Fruit fly (Drosophila melanogaster) whole organism: ENCODE data around the gene Fmr1.

Experiments
- CG8478 ChIP-seq: fragments of >200 bp; optimal IDR thresholded peaks from 2 replicates; lab custom pipeline; 2018; ENCODE audit warnings: inconsistent platforms
- Dll ChIP-seq: fragments of >200 bp; optimal IDR thresholded peaks from 2 replicates; lab custom pipeline; 2017
- EcR ChIP-seq, 2 experiments: fragments of >200 bp; optimal IDR thresholded peaks; 2 replicates each; lab custom pipeline; 2017; ENCODE audit warnings: missing biosample characterization in 2 of 2, missing genetic modification characterization in 2 of 2, missing genetic modification reagents in 2 of 2
- pan ChIP-seq: fragments of >200 bp; optimal IDR thresholded peaks from 2 replicates; lab custom pipeline; 2017
- psq ChIP-seq: fragments of >200 bp; optimal IDR thresholded peaks from 2 replicates; lab custom pipeline; 2017
- usp ChIP-seq: fragments of >200 bp; optimal IDR thresholded peaks from 2 replicates; lab custom pipeline; 2017; ENCODE audit warnings: missing biosample characterization, missing genetic modification characterization, mixed read lengths

- TF ChIP-seq psq (lab: Kevin White, UChicago) (no peak), Dll (no peak), pan (lab: Kevin White, UChicago) (no peak), CG8478 (lab: Kevin White, UChicago) (no peak), EcR (GFP tag; optimal IDR thresholded peaks at IDR 0.05; lab: Kevin White, UChicago) (no peak), usp (GFP tag; lab: Kevin White, UChicago) (no peak)
These were observed 1.4 kb upstream of the Fmr1 start for dm6 chr3R:10111150-10111814.
